Worm (Caenorhabditis elegans) whole organism, mixed stage, embryonic: ENCODE results near the gene K02G10.5.

ENCODE experiments used
- cnd-1 ChIP-seq: fragments of 200-800 bp; sonication (Bioruptor generic); optimal IDR thresholded peaks from 2 replicates; lab custom pipeline; 2018; ENCODE audit warnings: mild to moderate bottlenecking, missing genetic modification characterization, missing compliant biosample characterization
- nhr-28 ChIP-seq: fragments of 150-350 bp; optimal IDR thresholded peaks from 2 replicates; lab custom pipeline; 2014; ENCODE audit warnings: missing biosample characterization, missing genetic modification characterization
- pha-4 ChIP-seq: fragments of 150-350 bp; optimal IDR thresholded peaks from 2 replicates; lab custom pipeline; 2018; ENCODE audit warnings: missing biosample characterization, missing genetic modification reagents, missing genetic modification characterization
- snpc-4 ChIP-seq: fragments of 150-350 bp; optimal IDR thresholded peaks from 2 replicates; lab custom pipeline; 2014; ENCODE audit warnings: missing biosample characterization, missing genetic modification characterization
- unc-62 ChIP-seq: fragments of 150-350 bp; optimal IDR thresholded peaks from 2 replicates; lab custom pipeline; 2014; ENCODE audit warnings: missing biosample characterization, missing genetic modification reagents, missing genetic modification characterization

DNA sequence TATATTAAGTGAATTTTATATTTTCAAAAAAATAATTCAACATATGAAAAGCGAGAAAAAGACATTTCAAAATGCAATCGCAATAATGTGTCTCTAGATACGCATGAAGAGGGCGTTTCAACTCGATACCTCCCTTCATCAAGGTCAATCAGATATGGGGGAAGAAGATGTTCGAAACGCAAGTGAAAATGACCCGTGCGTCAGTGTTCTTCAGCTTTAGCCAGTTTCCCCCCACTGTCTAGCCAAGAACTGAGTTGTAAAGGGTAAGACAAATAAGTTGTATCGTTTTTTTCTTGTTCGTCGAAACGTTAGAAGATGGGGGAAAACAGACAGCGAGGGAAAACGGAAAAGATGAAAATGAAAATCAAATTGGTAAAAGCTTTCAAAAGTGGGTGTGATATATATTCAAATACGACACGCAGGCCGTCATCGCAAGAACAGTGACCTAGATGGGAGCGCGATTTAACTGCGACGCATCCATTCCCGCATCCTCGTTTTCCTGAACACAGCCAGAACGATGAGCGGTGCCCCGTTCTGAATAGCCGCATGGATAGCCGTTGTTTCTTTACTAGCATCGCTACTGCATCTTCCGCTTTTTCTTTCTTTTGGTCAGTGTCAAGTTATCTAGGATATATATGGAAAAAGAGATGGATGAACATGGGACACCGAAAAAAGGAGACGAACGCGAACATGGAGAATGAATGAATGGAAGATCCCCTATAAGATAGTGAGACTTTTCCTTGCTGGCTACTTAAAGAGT is 3.8 kb upstream of the K02G10.5 start:
- no peak for TF ChIP-seq cnd-1
- no peak for TF ChIP-seq nhr-28 (tag; lab: Kevin White, UChicago)
- no peak for TF ChIP-seq pha-4
- TF ChIP-seq unc-62 (GFP tag; lab: Kevin White, UChicago), result no peak
- no peak for TF ChIP-seq snpc-4 (tag; lab: Kevin White, UChicago)
